Worm (Caenorhabditis elegans) whole organism, early embryonic: ENCODE data around the gene blos-7.

Experiments
- B0310.2 ChIP-seq: sonication (generic microtip); optimal IDR thresholded peaks from 2 replicates; lab custom pipeline; 2016; ENCODE audit warnings: mild to moderate bottlenecking, missing genetic modification characterization, missing compliant biosample characterization
- F13C5.2 ChIP-seq: sonication (generic microtip); optimal IDR thresholded peaks from 2 replicates; lab custom pipeline; 2017; ENCODE audit warnings: mild to moderate bottlenecking, missing genetic modification characterization, inconsistent platforms, missing compliant biosample characterization
- aly-1 ChIP-seq: sonication (generic microtip); optimal IDR thresholded peaks from 2 replicates; lab custom pipeline; 2016; ENCODE audit warnings: missing genetic modification characterization, missing compliant biosample characterization
- ama-1 ChIP-seq: fragments of 150-350 bp; optimal IDR thresholded peaks from 2 replicates; lab custom pipeline; 2014
- ceh-13 ChIP-seq: fragments of 200-800 bp; sonication (Bioruptor generic); optimal IDR thresholded peaks from 2 replicates; lab custom pipeline; 2018; ENCODE audit warnings: mild to moderate bottlenecking, missing genetic modification characterization, missing compliant biosample characterization
- ceh-36 ChIP-seq: sonication (generic microtip); optimal IDR thresholded peaks from 2 replicates; lab custom pipeline; 2016; ENCODE audit warnings: missing genetic modification characterization, inconsistent platforms, missing compliant biosample characterization
- ets-7 ChIP-seq: sonication (generic microtip); optimal IDR thresholded peaks from 2 replicates; lab custom pipeline; 2016; ENCODE audit warnings: missing genotype, missing genetic modification characterization, missing compliant biosample characterization
- flt-1 ChIP-seq: fragments of 200-800 bp; sonication (Bioruptor generic); IDR thresholded peaks from 2 replicates; pipeline ENCODE4 v1.3.6; 2022; ENCODE audit warnings: missing genetic modification characterization, missing compliant biosample characterization
- hmbx-1 ChIP-seq: sonication (generic microtip); optimal IDR thresholded peaks from 2 replicates; lab custom pipeline; 2016; ENCODE audit warnings: mild to moderate bottlenecking, missing genetic modification characterization, missing compliant biosample characterization
- hmg-4 ChIP-seq: fragments of 200-800 bp; sonication (Bioruptor generic); optimal IDR thresholded peaks from 2 replicates; lab custom pipeline; 2018; ENCODE audit warnings: mild to moderate bottlenecking, missing genetic modification characterization, missing compliant biosample characterization
- hnd-1 ChIP-seq: sonication (generic microtip); optimal IDR thresholded peaks from 2 replicates; lab custom pipeline; 2016; ENCODE audit warnings: missing genetic modification characterization, missing compliant biosample characterization
- pes-1 ChIP-seq: fragments of 200-800 bp; sonication (Bioruptor generic); IDR thresholded peaks from 2 replicates; pipeline ENCODE4 v1.3.6; 2022; ENCODE audit warnings: missing genetic modification reagents, missing genetic modification characterization, missing compliant biosample characterization
- scrt-1 ChIP-seq: fragments of 200-800 bp; sonication (Bioruptor generic); IDR thresholded peaks from 2 replicates; pipeline ENCODE4 v1.3.6; 2022; ENCODE audit warnings: missing genetic modification characterization, missing compliant biosample characterization
- sea-1 ChIP-seq: fragments of 200-800 bp; sonication (Bioruptor generic); conservative IDR thresholded peaks from 2 replicates; pipeline ENCODE4 v1.3.6; 2022; ENCODE audit warnings: missing genetic modification characterization, missing compliant biosample characterization
- tbx-11 ChIP-seq: fragments of 200-800 bp; sonication (Bioruptor generic); IDR thresholded peaks from 2 replicates; pipeline ENCODE4 v1.3.6; 2022; ENCODE audit warnings: missing genetic modification characterization, missing compliant biosample characterization
- tbx-37 ChIP-seq: fragments of 200-800 bp; sonication (Bioruptor generic); conservative IDR thresholded peaks from 2 replicates; pipeline ENCODE4 v1.3.6; 2022; ENCODE audit warnings: missing genetic modification reagents, missing genetic modification characterization, missing compliant biosample characterization
- tra-4 ChIP-seq: sonication (generic microtip); optimal IDR thresholded peaks from 2 replicates; lab custom pipeline; 2017; ENCODE audit warnings: missing genetic modification characterization, missing compliant biosample characterization

blos-7 gene

DNA sequence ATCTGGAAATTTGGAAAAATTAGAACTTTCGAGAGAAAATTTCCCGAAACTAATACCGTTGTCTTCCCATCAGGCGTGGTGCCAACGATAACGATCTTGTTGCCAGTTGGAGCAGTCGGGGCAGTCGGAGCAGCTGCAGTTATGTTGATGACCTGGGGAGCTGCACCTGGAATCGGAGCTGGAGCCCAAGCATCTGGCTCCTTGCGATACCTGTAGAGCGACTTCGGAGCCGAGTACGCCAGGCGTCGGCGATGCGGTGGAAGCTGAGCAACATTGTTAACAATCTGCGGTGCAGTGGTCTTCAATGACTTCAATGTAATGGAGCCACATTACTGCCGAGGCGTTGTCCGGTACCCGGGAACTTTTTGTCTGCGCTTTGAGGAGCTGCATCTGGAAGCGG is 19.1 kb upstream of the blos-7 start:
- no peak for TF ChIP-seq flt-1
- TF ChIP-seq B0310.2 = no peak
- TF ChIP-seq aly-1 (tag; lab: Kevin White, UChicago) = no peak
- no peak for TF ChIP-seq tra-4 (tag; lab: Kevin White, UChicago)
- no peak for TF ChIP-seq pes-1
- TF ChIP-seq sea-1 (GFP tag; lab: Robert Waterston, UW) = no peak
- TF ChIP-seq hnd-1 (tag; lab: Kevin White, UChicago) = no peak
- no peak for TF ChIP-seq ceh-13
- no peak for TF ChIP-seq ets-7

DNA sequence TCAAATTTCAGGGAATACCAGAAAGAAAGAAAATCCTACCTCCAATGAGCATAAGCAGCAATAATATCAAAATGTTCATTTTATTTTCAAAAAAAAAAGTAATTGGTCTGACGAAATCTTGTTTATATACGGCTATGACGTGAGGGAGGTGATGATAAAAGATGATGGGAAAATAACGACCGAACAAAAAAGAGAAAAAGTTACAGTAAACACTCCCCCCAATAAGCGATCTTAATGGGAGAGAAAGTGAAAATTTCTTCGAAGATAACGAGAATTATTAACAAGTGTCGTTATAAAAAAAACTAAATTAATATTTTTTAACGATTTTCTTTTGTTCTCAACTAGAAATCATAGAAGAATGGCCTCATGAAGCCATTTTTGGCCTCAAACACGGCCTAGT is 17.3 kb upstream of the blos-7 start, which contains the start of gene Y37E11B.7:
Gene Y37E11B.7 (minus strand): TSS at position 207 of the 400 bp plus-strand sequence.
- TF ChIP-seq ceh-36 (tag; lab: Kevin White, UChicago) = no peak
- no peak for TF ChIP-seq B0310.2
- no peak for TF ChIP-seq tbx-37 (GFP tag; lab: Robert Waterston, UW)
- TF ChIP-seq aly-1 (tag; lab: Kevin White, UChicago) = no peak
- TF ChIP-seq scrt-1 (GFP tag; lab: Robert Waterston, UW) = no peak
- TF ChIP-seq pes-1 = no peak
- TF ChIP-seq F13C5.2 (tag; lab: Kevin White, UChicago) = no peak
- no peak for TF ChIP-seq sea-1 (GFP tag; lab: Robert Waterston, UW)
- TF ChIP-seq ceh-13 = no peak
- no peak for TF ChIP-seq ama-1
- no peak for TF ChIP-seq hmbx-1 (tag; lab: Kevin White, UChicago)
- TF ChIP-seq tbx-11 (GFP tag; lab: Robert Waterston, UW) = no peak
- no peak for TF ChIP-seq tra-4 (tag; lab: Kevin White, UChicago)
- TF ChIP-seq ets-7 = no peak
- TF ChIP-seq hnd-1 (tag; lab: Kevin White, UChicago) = no peak
- TF ChIP-seq hmg-4 (GFP tag; lab: Kevin White, UChicago) = no peak
- no peak for TF ChIP-seq flt-1

DNA sequence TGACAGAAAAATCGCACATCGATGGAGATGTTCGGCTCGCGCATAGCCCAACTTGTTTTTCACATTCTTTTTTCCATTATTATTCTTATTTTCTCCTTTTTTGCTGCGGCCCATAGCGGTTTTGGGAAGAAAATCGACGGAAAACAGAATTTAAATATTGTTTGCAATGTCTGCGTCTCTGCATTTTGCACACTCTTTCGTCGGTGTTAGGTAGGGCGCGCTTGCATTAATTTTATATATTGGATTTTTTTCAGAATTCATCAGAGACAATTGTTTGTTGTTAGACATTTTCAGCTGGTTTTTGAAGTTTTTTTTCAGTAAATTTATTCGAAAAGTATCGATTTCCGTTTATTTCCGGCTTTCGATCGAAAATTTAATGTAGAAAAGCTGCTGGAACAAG is 16.4 kb upstream of the blos-7 start, which contains the start of gene Y37E11B.6:
Gene Y37E11B.6 (minus strand): TSS at position 181 of the 400 bp plus-strand sequence.
- TF ChIP-seq hmg-4 (GFP tag; lab: Kevin White, UChicago) (no peak), tra-4 (tag; lab: Kevin White, UChicago) (no peak), sea-1 (GFP tag; lab: Robert Waterston, UW) (no peak), aly-1 (tag; lab: Kevin White, UChicago) (no peak), tbx-37 (GFP tag; lab: Robert Waterston, UW) (no peak), flt-1 (no peak), pes-1 (no peak), scrt-1 (GFP tag; lab: Robert Waterston, UW) (no peak), ceh-36 (tag; lab: Kevin White, UChicago) (no peak), B0310.2 (no peak)

DNA sequence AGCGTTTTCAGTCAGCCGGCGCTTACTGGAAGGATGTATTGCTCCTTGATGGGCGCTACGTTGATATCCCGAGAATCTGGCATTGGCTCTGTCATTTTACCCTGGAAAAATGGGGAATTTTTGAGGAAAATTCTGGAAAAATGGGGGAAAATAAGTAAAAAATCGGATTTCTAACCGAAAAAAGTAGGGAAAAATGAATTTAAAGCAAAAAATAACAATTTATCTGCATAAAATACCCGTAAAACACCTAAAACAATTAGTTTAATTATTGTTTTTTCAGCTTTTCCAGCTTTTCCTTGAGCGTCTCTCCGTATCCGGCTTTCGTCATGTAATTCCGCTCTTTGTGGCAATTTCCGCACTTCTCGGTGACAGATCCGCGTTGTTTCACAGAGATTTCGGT is 15.7 kb upstream of the blos-7 start, which contains the start of gene Y37E11B.5:
Gene Y37E11B.5 (minus strand): TSS at position 101 of the 400 bp plus-strand sequence.
- TF ChIP-seq ceh-13 = no peak
- TF ChIP-seq tbx-37 (GFP tag; lab: Robert Waterston, UW) = no peak
- TF ChIP-seq ama-1 = no peak
- no peak for TF ChIP-seq hnd-1 (tag; lab: Kevin White, UChicago)
- TF ChIP-seq hmbx-1 (tag; lab: Kevin White, UChicago) = no peak
- TF ChIP-seq sea-1 (GFP tag; lab: Robert Waterston, UW) = no peak
- TF ChIP-seq hmg-4 (GFP tag; lab: Kevin White, UChicago) = no peak
- TF ChIP-seq ceh-36 (tag; lab: Kevin White, UChicago) = no peak
- TF ChIP-seq scrt-1 (GFP tag; lab: Robert Waterston, UW) = no peak
- no peak for TF ChIP-seq tbx-11 (GFP tag; lab: Robert Waterston, UW)
- TF ChIP-seq aly-1 (tag; lab: Kevin White, UChicago) = no peak

DNA sequence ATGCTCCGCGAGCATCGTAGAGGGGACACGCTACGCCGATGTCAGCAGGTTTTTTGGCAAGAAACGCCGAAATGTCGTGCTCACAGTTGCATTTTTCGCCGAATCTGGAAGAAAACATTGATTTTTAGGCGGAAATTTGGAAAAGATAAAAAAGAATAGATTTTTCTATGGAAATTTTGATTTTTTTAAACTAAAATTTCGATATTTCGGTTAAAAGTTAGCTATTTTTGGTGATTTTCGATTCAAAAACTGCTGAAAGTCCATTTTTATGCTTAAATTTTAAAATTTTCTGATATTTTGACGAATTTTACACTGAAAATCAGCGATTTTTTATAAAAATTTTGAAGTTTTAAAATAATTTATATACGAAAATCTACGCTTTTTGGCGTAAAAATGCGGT is 14.7 kb upstream of the blos-7 start:
- TF ChIP-seq hmg-4 (GFP tag; lab: Kevin White, UChicago) (no peak), scrt-1 (GFP tag; lab: Robert Waterston, UW) (no peak), sea-1 (GFP tag; lab: Robert Waterston, UW) (no peak), ceh-36 (tag; lab: Kevin White, UChicago) (no peak), tbx-11 (GFP tag; lab: Robert Waterston, UW) (no peak), tbx-37 (GFP tag; lab: Robert Waterston, UW) (no peak), hmbx-1 (tag; lab: Kevin White, UChicago) (no peak), pes-1 (no peak), tra-4 (tag; lab: Kevin White, UChicago) (no peak), hnd-1 (tag; lab: Kevin White, UChicago) (no peak), ama-1 (no peak), F13C5.2 (tag; lab: Kevin White, UChicago) (no peak)

DNA sequence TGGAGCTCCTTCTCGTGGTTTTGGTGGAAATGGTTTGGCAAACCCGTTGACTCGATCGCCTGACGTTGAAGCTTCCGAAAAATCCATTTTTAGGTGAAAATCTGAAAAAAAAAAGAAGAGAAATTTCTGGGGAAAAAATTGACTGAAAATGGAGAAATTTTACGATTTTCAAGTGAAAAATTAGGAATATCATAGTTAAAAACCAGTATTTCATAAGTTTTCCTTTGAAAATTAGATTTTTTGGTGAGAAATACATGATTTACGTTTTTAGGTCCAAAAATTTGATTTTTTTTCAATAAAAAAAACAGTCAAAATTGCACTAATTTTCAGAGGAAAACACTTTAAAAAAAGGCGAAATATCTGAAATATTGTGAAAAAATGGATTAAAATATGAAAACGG is 10.8 kb upstream of the blos-7 start, which contains the start of gene taf-2:
Gene taf-2 (minus strand): TSS at position 101 of the 400 bp plus-strand sequence.
- TF ChIP-seq aly-1 (tag; lab: Kevin White, UChicago) (no peak), scrt-1 (GFP tag; lab: Robert Waterston, UW) (no peak), ceh-13 (no peak), ets-7 (no peak), tbx-11 (GFP tag; lab: Robert Waterston, UW) (no peak), hmbx-1 (tag; lab: Kevin White, UChicago) (no peak), F13C5.2 (tag; lab: Kevin White, UChicago) (no peak), hnd-1 (tag; lab: Kevin White, UChicago) (no peak), B0310.2 (no peak), sea-1 (GFP tag; lab: Robert Waterston, UW) (no peak), ceh-36 (tag; lab: Kevin White, UChicago) (no peak), tbx-37 (GFP tag; lab: Robert Waterston, UW) (no peak), ama-1 (no peak), pes-1 (no peak)

DNA sequence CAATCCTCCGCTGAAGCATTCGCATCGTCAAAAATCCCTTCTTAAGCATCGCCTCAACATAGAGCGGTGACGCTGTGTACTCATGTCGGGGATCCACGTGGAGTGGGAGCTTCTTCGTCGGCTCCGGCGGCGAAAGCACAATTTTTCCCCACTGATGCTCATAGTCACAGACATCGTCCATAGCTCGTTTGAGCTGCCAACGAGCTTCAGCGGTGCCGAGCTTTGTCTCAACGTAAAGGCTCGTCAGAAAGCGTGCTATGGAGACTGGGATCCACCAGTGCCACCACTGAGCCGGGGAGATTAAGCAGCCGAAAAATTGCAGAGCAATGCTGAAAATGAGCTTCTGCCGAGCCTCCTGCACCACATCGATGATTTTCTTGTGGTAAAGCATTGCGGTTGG is 8.1 kb upstream of the blos-7 start:
- no peak for TF ChIP-seq tbx-11 (GFP tag; lab: Robert Waterston, UW)
- TF ChIP-seq tra-4 (tag; lab: Kevin White, UChicago) = no peak
- TF ChIP-seq hmbx-1 (tag; lab: Kevin White, UChicago) = no peak
- no peak for TF ChIP-seq flt-1
- no peak for TF ChIP-seq ama-1
- no peak for TF ChIP-seq scrt-1 (GFP tag; lab: Robert Waterston, UW)
- no peak for TF ChIP-seq B0310.2
- no peak for TF ChIP-seq ets-7
- no peak for TF ChIP-seq sea-1 (GFP tag; lab: Robert Waterston, UW)
- TF ChIP-seq hmg-4 (GFP tag; lab: Kevin White, UChicago) = no peak
- TF ChIP-seq tbx-37 (GFP tag; lab: Robert Waterston, UW) = no peak
- TF ChIP-seq pes-1 = no peak
- no peak for TF ChIP-seq ceh-13
- no peak for TF ChIP-seq ceh-36 (tag; lab: Kevin White, UChicago)
- no peak for TF ChIP-seq aly-1 (tag; lab: Kevin White, UChicago)
- no peak for TF ChIP-seq F13C5.2 (tag; lab: Kevin White, UChicago)
- TF ChIP-seq hnd-1 (tag; lab: Kevin White, UChicago) = no peak
